Fruit fly (Drosophila melanogaster) whole organism, pupa: ENCODE data around the gene Hex-t1.

ENCODE experiments used
- CG10348 ChIP-seq: fragments of 200-800 bp; sonication (Bioruptor generic); IDR thresholded peaks from 2 replicates; pipeline ENCODE4 v1.3.6; 2022; ENCODE audit warnings: missing biosample characterization, missing genetic modification characterization
- CG12605 ChIP-seq: fragments of 200-800 bp; sonication (Bioruptor generic); IDR thresholded peaks from 2 replicates; pipeline ENCODE4 v1.3.6; 2022; ENCODE audit warnings: missing biosample characterization, missing genetic modification characterization
- CG13204 ChIP-seq: fragments of 200-800 bp; sonication (Bioruptor generic); optimal IDR thresholded peaks from 2 replicates; lab custom pipeline; 2018; ENCODE audit warnings: missing biosample characterization, mild to moderate bottlenecking, missing genetic modification characterization, moderate library complexity
- CG14655 ChIP-seq: fragments of 200-800 bp; sonication (Bioruptor generic); optimal IDR thresholded peaks from 3 replicates; lab custom pipeline; 2017; ENCODE audit warnings: mild to moderate bottlenecking, missing biosample characterization, missing genetic modification reagents, missing genetic modification characterization
- CG15710 ChIP-seq: fragments of 200-800 bp; sonication (Bioruptor generic); optimal IDR thresholded peaks from 2 replicates; lab custom pipeline; 2018; ENCODE audit warnings: missing biosample characterization, mild to moderate bottlenecking, missing genetic modification characterization, moderate library complexity
- CG17806 ChIP-seq: fragments of 200-800 bp; sonication (Bioruptor generic); optimal IDR thresholded peaks from 2 replicates; lab custom pipeline; 2018; ENCODE audit warnings: missing biosample characterization, mild to moderate bottlenecking, missing genetic modification characterization, moderate library complexity
- CG32121 ChIP-seq: fragments of 200-800 bp; sonication (Bioruptor generic); IDR thresholded peaks from 2 replicates; pipeline ENCODE4 v1.3.6; 2022; ENCODE audit warnings: missing biosample characterization, missing genetic modification characterization
- CG34367 ChIP-seq: fragments of 200-800 bp; sonication (Bioruptor generic); optimal IDR thresholded peaks from 2 replicates; lab custom pipeline; 2018; ENCODE audit warnings: missing biosample characterization, mild to moderate bottlenecking, missing genetic modification characterization
- CG4496 ChIP-seq: fragments of 200-800 bp; sonication (Bioruptor generic); IDR thresholded peaks from 3 replicates; pipeline ENCODE4 v1.3.6; 2022; ENCODE audit warnings: missing biosample characterization, missing genetic modification characterization
- CG8159 ChIP-seq: fragments of 200-800 bp; sonication (Bioruptor generic); optimal IDR thresholded peaks from 3 replicates; lab custom pipeline; 2018; ENCODE audit warnings: missing biosample characterization, mild to moderate bottlenecking, missing genetic modification characterization, moderate library complexity
- CG8301 ChIP-seq: fragments of 200-800 bp; sonication (Bioruptor generic); optimal IDR thresholded peaks from 2 replicates; lab custom pipeline; 2018; ENCODE audit warnings: missing biosample characterization, mild to moderate bottlenecking, missing genetic modification characterization
- CG9948 ChIP-seq: fragments of 200-800 bp; sonication (Bioruptor generic); optimal IDR thresholded peaks from 2 replicates; lab custom pipeline; 2018; ENCODE audit warnings: missing biosample characterization, mild to moderate bottlenecking, missing genetic modification characterization, moderate library complexity
- D1 ChIP-seq: fragments of 200-800 bp; sonication (Bioruptor generic); optimal IDR thresholded peaks from 2 replicates; lab custom pipeline; 2018; ENCODE audit warnings: missing biosample characterization, mild to moderate bottlenecking, missing genetic modification characterization, moderate library complexity
- EcR ChIP-seq: fragments of 200-800 bp; sonication (Bioruptor generic); optimal IDR thresholded peaks from 3 replicates; lab custom pipeline; 2019; ENCODE audit warnings: missing biosample characterization, missing genetic modification characterization, mild to moderate bottlenecking, moderate library complexity, missing genetic modification reagents
- Ets98B ChIP-seq: fragments of 200-800 bp; sonication (Bioruptor generic); IDR thresholded peaks from 2 replicates; pipeline ENCODE4 v1.3.6; 2022; ENCODE audit warnings: missing biosample characterization, missing genetic modification characterization
- Pif1A ChIP-seq: fragments of 200-800 bp; sonication (Bioruptor generic); optimal IDR thresholded peaks from 3 replicates; lab custom pipeline; 2016; ENCODE audit warnings: missing biosample characterization, missing genetic modification characterization
- Pif1B ChIP-seq: fragments of 200-800 bp; sonication (Bioruptor generic); optimal IDR thresholded peaks from 3 replicates; lab custom pipeline; 2016; ENCODE audit warnings: missing biosample characterization, missing genetic modification characterization
- Snoo ChIP-seq: fragments of 200-800 bp; sonication (Bioruptor generic); optimal IDR thresholded peaks from 3 replicates; lab custom pipeline; 2017; ENCODE audit warnings: missing biosample characterization, mild to moderate bottlenecking, missing genetic modification characterization, inconsistent platforms
- fd96Ca ChIP-seq: fragments of 200-800 bp; sonication (Bioruptor generic); IDR thresholded peaks from 3 replicates; pipeline ENCODE4 v1.3.6; 2022; ENCODE audit warnings: missing biosample characterization, missing genetic modification characterization
- gl ChIP-seq: fragments of 200-800 bp; sonication (Bioruptor generic); optimal IDR thresholded peaks from 2 replicates; lab custom pipeline; 2018; ENCODE audit warnings: missing biosample characterization, mild to moderate bottlenecking, missing genetic modification characterization
- rn ChIP-seq: fragments of 200-800 bp; sonication (Bioruptor generic); IDR thresholded peaks from 2 replicates; pipeline ENCODE4 v1.3.6; 2022; ENCODE audit warnings: missing biosample characterization, missing genetic modification characterization

Gene Hex-t1

dm6 chr3R:26464370-26464769 lies 15.5 kb downstream of the Hex-t1 start:
- TF ChIP-seq CG12605 (peak; percentile 54; the same call in 1 of the 2 replicates), gl (tag; lab: Kevin White, UChicago) (peak; percentile 63), Ets98B (GFP tag; lab: Robert Waterston, UW) (peak; percentile 27; the same call in 1 of the 2 replicates), CG34367 (tag; lab: Kevin White, UChicago) (no peak), CG13204 (GFP tag; lab: Kevin White, UChicago) (peak; percentile 4), CG17806 (no peak), CG8301 (tag; lab: Kevin White, UChicago) (peak; percentile 4), CG14655 (GFP tag; lab: Kevin White, UChicago) (no peak), D1 (tag; lab: Kevin White, UChicago) (no peak), Snoo (tag; lab: Kevin White, UChicago) (peak; percentile 39), CG4496 (GFP tag; lab: Robert Waterston, UW) (peak; percentile 73), fd96Ca (GFP tag; lab: Robert Waterston, UW) (no peak), CG15710 (no peak), CG8159 (tag; lab: Kevin White, UChicago) (no peak), CG10348 (GFP tag; lab: Robert Waterston, UW) (no peak), CG9948 (tag; lab: Kevin White, UChicago) (no peak), Pif1A (GFP tag; lab: Kevin White, UChicago) (peak; percentile 49), Pif1B (GFP tag; lab: Kevin White, UChicago) (peak; percentile 46), rn (GFP tag; lab: Robert Waterston, UW) (no peak), CG32121 (GFP tag; lab: Robert Waterston, UW) (no peak), EcR (GFP tag; lab: Kevin White, UChicago) (no peak)
- TF ChIP-seq, all 21 proteins: peak for 9

DNA sequence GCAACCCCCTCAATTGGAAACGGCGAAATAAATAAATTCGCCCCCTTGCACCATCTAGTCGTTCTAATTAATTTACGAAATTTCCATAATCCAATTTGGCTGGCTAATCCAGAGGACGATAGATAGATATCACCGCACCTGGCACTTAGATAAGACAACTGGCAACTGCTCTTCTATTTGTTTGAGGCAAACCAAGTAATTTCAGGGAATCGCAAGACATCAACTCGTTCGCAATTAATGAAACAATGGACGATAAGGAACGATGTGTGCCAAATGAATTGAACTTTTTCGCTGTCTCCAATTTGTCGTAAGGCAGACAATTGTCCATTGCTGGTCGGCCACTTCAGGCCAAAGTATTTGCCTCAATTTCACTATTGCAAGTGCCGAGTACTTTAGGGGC lies 16.2 kb downstream of the Hex-t1 start:
- no peak for TF ChIP-seq Ets98B (GFP tag; lab: Robert Waterston, UW)
- TF ChIP-seq Pif1B (GFP tag; lab: Kevin White, UChicago) = no peak
- TF ChIP-seq EcR (GFP tag; lab: Kevin White, UChicago) = no peak
- TF ChIP-seq rn (GFP tag; lab: Robert Waterston, UW) = no peak
- no peak for TF ChIP-seq CG14655 (GFP tag; lab: Kevin White, UChicago)
- no peak for TF ChIP-seq D1 (tag; lab: Kevin White, UChicago)
- TF ChIP-seq CG34367 (tag; lab: Kevin White, UChicago) = no peak
- TF ChIP-seq CG8301 (tag; lab: Kevin White, UChicago) = no peak

DNA sequence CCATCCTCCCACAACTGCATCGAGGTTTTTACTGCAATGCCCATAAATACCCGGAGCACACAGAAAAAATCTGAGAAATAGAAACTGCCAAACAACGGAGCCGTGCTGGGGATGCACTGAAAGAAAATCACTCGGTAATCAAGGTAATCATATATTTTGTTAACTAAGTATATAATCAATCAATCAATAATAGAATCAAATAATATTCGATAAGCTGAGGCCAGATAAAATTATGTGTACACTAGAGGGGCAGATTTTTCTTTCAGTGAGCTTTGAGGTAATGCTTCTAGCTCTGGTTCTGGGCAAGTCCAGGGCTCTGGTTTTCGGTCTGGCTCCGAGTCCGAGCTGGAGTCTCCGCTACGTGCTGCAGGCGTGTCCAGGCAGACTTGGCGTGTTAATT lies 29.2 kb downstream of the Hex-t1 start:
- peak; percentile 43; the same call in 1 of the 2 replicates for TF ChIP-seq CG12605
- TF ChIP-seq CG13204 (GFP tag; lab: Kevin White, UChicago) = no peak
- no peak for TF ChIP-seq CG15710
- TF ChIP-seq Ets98B (GFP tag; lab: Robert Waterston, UW) = peak; percentile 56; the same call in 1 of the 2 replicates
- peak; percentile 32 for TF ChIP-seq Pif1B (GFP tag; lab: Kevin White, UChicago)
- no peak for TF ChIP-seq CG8159 (tag; lab: Kevin White, UChicago)
- TF ChIP-seq CG8301 (tag; lab: Kevin White, UChicago) = peak; percentile 66
- peak; percentile 45; the same call in 1 of the 2 replicates for TF ChIP-seq CG32121 (GFP tag; lab: Robert Waterston, UW)
- TF ChIP-seq gl (tag; lab: Kevin White, UChicago) = no peak
- no peak for TF ChIP-seq CG9948 (tag; lab: Kevin White, UChicago)
- no peak for TF ChIP-seq CG17806
- peak; percentile 74 for TF ChIP-seq CG14655 (GFP tag; lab: Kevin White, UChicago)
- no peak for TF ChIP-seq rn (GFP tag; lab: Robert Waterston, UW)
- peak; percentile 25 for TF ChIP-seq Pif1A (GFP tag; lab: Kevin White, UChicago)
- TF ChIP-seq CG4496 (GFP tag; lab: Robert Waterston, UW) = peak; percentile 70; the same call in 2 of the 3 replicates
- no peak for TF ChIP-seq Snoo (tag; lab: Kevin White, UChicago)
- no peak for TF ChIP-seq EcR (GFP tag; lab: Kevin White, UChicago)
- no peak for TF ChIP-seq D1 (tag; lab: Kevin White, UChicago)
- no peak; the same call in 1 of the 3 replicates for TF ChIP-seq fd96Ca (GFP tag; lab: Robert Waterston, UW)
- TF ChIP-seq CG10348 (GFP tag; lab: Robert Waterston, UW) = no peak
- no peak for TF ChIP-seq CG34367 (tag; lab: Kevin White, UChicago)

DNA sequence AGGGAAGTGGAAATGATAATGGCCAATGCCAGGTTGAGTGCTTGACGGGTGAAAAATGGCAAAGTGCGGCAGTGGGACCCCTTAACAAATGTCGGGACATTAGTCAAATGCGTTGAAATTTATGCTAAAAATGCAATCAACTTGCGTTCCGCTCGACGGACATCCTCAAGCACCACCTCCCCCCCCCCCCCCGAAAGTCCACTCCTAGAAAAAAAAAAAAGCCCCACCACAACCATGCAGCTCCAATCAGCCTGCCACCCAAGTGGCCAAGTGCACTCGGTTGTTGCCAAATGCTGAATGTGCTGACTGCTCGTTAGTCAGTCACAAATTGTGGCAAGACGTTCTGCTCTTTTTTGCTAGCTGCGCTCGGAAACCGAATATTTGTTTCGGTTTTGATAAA lies 29.8 kb downstream of the Hex-t1 start:
- no peak for TF ChIP-seq CG13204 (GFP tag; lab: Kevin White, UChicago)
- no peak for TF ChIP-seq CG4496 (GFP tag; lab: Robert Waterston, UW)
- no peak for TF ChIP-seq CG32121 (GFP tag; lab: Robert Waterston, UW)
- no peak for TF ChIP-seq CG15710
- no peak for TF ChIP-seq CG8301 (tag; lab: Kevin White, UChicago)
- no peak for TF ChIP-seq fd96Ca (GFP tag; lab: Robert Waterston, UW)
- TF ChIP-seq Pif1B (GFP tag; lab: Kevin White, UChicago) = no peak
- no peak for TF ChIP-seq Snoo (tag; lab: Kevin White, UChicago)
- no peak for TF ChIP-seq CG9948 (tag; lab: Kevin White, UChicago)
- TF ChIP-seq CG12605 = no peak

dm6 chr3R:26479208-26479607 lies 30.3 kb downstream of the Hex-t1 start:
- TF ChIP-seq CG14655 (GFP tag; lab: Kevin White, UChicago) = peak; percentile 71
- peak; percentile 48; the same call in 1 of the 2 replicates for TF ChIP-seq CG32121 (GFP tag; lab: Robert Waterston, UW)
- no peak for TF ChIP-seq CG34367 (tag; lab: Kevin White, UChicago)
- peak; percentile 43 for TF ChIP-seq CG17806
- peak; percentile 62; the same call in 1 of the 2 replicates for TF ChIP-seq Ets98B (GFP tag; lab: Robert Waterston, UW)
- peak; percentile 39 for TF ChIP-seq Pif1A (GFP tag; lab: Kevin White, UChicago)
- 0 out of 2 replicates have a peak, but pooled peaks have one; percentile 25 for TF ChIP-seq CG12605
- TF ChIP-seq CG9948 (tag; lab: Kevin White, UChicago) = peak; percentile 24
- peak; percentile 76 for TF ChIP-seq CG4496 (GFP tag; lab: Robert Waterston, UW)
- TF ChIP-seq CG8301 (tag; lab: Kevin White, UChicago) = peak; percentile 60
- no peak for TF ChIP-seq rn (GFP tag; lab: Robert Waterston, UW)
- TF ChIP-seq CG13204 (GFP tag; lab: Kevin White, UChicago) = no peak
- peak; percentile 75 for TF ChIP-seq fd96Ca (GFP tag; lab: Robert Waterston, UW)
- no peak for TF ChIP-seq gl (tag; lab: Kevin White, UChicago)
